Worm (Caenorhabditis elegans) whole organism, L4/young adult: ENCODE data around the gene nhr-141.

Source experiments
- W03F9.2 ChIP-seq: fragments of 150-350 bp; optimal IDR thresholded peaks from 2 replicates; lab custom pipeline; 2014; ENCODE audit warnings: missing biosample characterization, missing genetic modification characterization
- him-1 ChIP-seq: sonication (generic microtip); optimal IDR thresholded peaks from 2 replicates; lab custom pipeline; 2016; ENCODE audit warnings: missing genotype, missing genetic modification reagents, missing genetic modification characterization, missing compliant biosample characterization

DNA sequence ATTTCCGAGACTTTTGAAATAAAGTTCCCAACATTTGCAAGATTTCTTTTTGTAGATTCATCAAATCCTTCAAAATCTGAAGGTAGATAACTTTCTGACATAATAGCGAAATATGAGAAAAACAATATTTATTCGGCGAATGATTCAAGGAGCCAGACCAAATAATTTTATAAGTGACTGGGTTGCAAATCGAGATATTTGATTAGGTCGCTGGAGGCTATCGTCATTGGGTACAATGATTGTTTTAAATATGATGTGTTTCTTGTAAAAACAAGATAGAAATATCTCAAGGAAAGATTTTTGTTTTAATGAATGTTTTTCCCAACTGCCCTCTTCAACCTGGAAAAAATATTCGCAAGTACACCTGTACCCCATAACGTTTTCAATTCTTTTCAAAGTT is 15.6 kb upstream of the nhr-141 start, which contains the start of gene srw-69:
- TF ChIP-seq W03F9.2 (tag; lab: Kevin White, UChicago), result no peak
- TF ChIP-seq him-1, result no peak
